Worm (Caenorhabditis elegans) whole organism, early embryonic: ENCODE measurements around the gene Y42H9AR.5.
A peak's percentile ranks its signal among the peaks of the same experiment; 100 is the strongest.
"Not testable (repeated sequence)": the region's sequence is repeated elsewhere in the genome, so short reads cannot be mapped to it uniquely, and the experiment has no call there.

Experiments
- B0310.2 ChIP-seq: sonication (generic microtip); optimal IDR thresholded peaks from 2 replicates; lab custom pipeline; 2016; ENCODE audit warnings: mild to moderate bottlenecking, missing genetic modification characterization, missing compliant biosample characterization
- F13C5.2 ChIP-seq: sonication (generic microtip); optimal IDR thresholded peaks from 2 replicates; lab custom pipeline; 2017; ENCODE audit warnings: mild to moderate bottlenecking, missing genetic modification characterization, inconsistent platforms, missing compliant biosample characterization
- aly-1 ChIP-seq: sonication (generic microtip); optimal IDR thresholded peaks from 2 replicates; lab custom pipeline; 2016; ENCODE audit warnings: missing genetic modification characterization, missing compliant biosample characterization
- ama-1 ChIP-seq: fragments of 150-350 bp; optimal IDR thresholded peaks from 2 replicates; lab custom pipeline; 2014
- ceh-13 ChIP-seq: fragments of 200-800 bp; sonication (Bioruptor generic); optimal IDR thresholded peaks from 2 replicates; lab custom pipeline; 2018; ENCODE audit warnings: mild to moderate bottlenecking, missing genetic modification characterization, missing compliant biosample characterization
- ceh-36 ChIP-seq: sonication (generic microtip); optimal IDR thresholded peaks from 2 replicates; lab custom pipeline; 2016; ENCODE audit warnings: missing genetic modification characterization, inconsistent platforms, missing compliant biosample characterization
- ets-7 ChIP-seq: sonication (generic microtip); optimal IDR thresholded peaks from 2 replicates; lab custom pipeline; 2016; ENCODE audit warnings: missing genotype, missing genetic modification characterization, missing compliant biosample characterization
- flt-1 ChIP-seq: fragments of 200-800 bp; sonication (Bioruptor generic); IDR thresholded peaks from 2 replicates; pipeline ENCODE4 v1.3.6; 2022; ENCODE audit warnings: missing genetic modification characterization, missing compliant biosample characterization
- hmbx-1 ChIP-seq: sonication (generic microtip); optimal IDR thresholded peaks from 2 replicates; lab custom pipeline; 2016; ENCODE audit warnings: mild to moderate bottlenecking, missing genetic modification characterization, missing compliant biosample characterization
- hmg-4 ChIP-seq: fragments of 200-800 bp; sonication (Bioruptor generic); optimal IDR thresholded peaks from 2 replicates; lab custom pipeline; 2018; ENCODE audit warnings: mild to moderate bottlenecking, missing genetic modification characterization, missing compliant biosample characterization
- hnd-1 ChIP-seq: sonication (generic microtip); optimal IDR thresholded peaks from 2 replicates; lab custom pipeline; 2016; ENCODE audit warnings: missing genetic modification characterization, missing compliant biosample characterization
- pes-1 ChIP-seq: fragments of 200-800 bp; sonication (Bioruptor generic); IDR thresholded peaks from 2 replicates; pipeline ENCODE4 v1.3.6; 2022; ENCODE audit warnings: missing genetic modification reagents, missing genetic modification characterization, missing compliant biosample characterization
- scrt-1 ChIP-seq: fragments of 200-800 bp; sonication (Bioruptor generic); IDR thresholded peaks from 2 replicates; pipeline ENCODE4 v1.3.6; 2022; ENCODE audit warnings: missing genetic modification characterization, missing compliant biosample characterization
- sea-1 ChIP-seq: fragments of 200-800 bp; sonication (Bioruptor generic); conservative IDR thresholded peaks from 2 replicates; pipeline ENCODE4 v1.3.6; 2022; ENCODE audit warnings: missing genetic modification characterization, missing compliant biosample characterization
- tbx-11 ChIP-seq: fragments of 200-800 bp; sonication (Bioruptor generic); IDR thresholded peaks from 2 replicates; pipeline ENCODE4 v1.3.6; 2022; ENCODE audit warnings: missing genetic modification characterization, missing compliant biosample characterization
- tbx-37 ChIP-seq: fragments of 200-800 bp; sonication (Bioruptor generic); conservative IDR thresholded peaks from 2 replicates; pipeline ENCODE4 v1.3.6; 2022; ENCODE audit warnings: missing genetic modification reagents, missing genetic modification characterization, missing compliant biosample characterization
- tra-4 ChIP-seq: sonication (generic microtip); optimal IDR thresholded peaks from 2 replicates; lab custom pipeline; 2017; ENCODE audit warnings: missing genetic modification characterization, missing compliant biosample characterization

Y42H9AR.5 gene

DNA sequence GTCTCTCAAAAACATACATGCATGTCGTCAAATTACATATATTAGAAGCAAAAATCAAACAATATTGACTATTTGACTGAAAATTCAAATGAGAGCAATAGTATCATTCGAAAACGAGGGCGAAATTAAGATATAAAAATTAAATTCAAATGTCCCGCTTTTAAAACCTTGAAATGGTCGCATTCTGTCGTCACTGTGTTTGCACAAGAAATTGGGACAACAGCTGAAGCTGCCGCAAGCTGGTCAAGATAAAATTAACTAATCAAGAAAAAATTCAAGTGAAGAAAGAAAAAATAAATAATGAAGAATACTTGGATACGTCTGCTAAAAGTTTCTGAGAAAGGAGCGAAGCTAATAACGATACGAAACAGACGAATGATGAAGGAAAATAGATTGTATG, 10.3 kb downstream of the Y42H9AR.5 start:
- no peak for TF ChIP-seq ets-7 (tag; lab: Kevin White, UChicago)
- no peak for TF ChIP-seq ceh-36 (tag; lab: Kevin White, UChicago)
- TF ChIP-seq F13C5.2: no peak
- TF ChIP-seq scrt-1 (GFP tag; lab: Robert Waterston, UW): no peak
- no peak for TF ChIP-seq hnd-1 (tag; lab: Kevin White, UChicago)
- no peak for TF ChIP-seq hmg-4 (GFP tag; lab: Kevin White, UChicago)
- no peak for TF ChIP-seq B0310.2 (tag; lab: Kevin White, UChicago)
- TF ChIP-seq ceh-13 (GFP tag; lab: Kevin White, UChicago): no peak
- no peak for TF ChIP-seq tbx-37 (GFP tag; lab: Robert Waterston, UW)
- no peak for TF ChIP-seq tbx-11 (GFP tag; lab: Robert Waterston, UW)
- TF ChIP-seq hmbx-1 (tag; lab: Kevin White, UChicago): no peak
- no peak for TF ChIP-seq sea-1 (GFP tag; lab: Robert Waterston, UW)
- no peak for TF ChIP-seq aly-1
- no peak for TF ChIP-seq ama-1 (lab: Kevin White, UChicago)

DNA sequence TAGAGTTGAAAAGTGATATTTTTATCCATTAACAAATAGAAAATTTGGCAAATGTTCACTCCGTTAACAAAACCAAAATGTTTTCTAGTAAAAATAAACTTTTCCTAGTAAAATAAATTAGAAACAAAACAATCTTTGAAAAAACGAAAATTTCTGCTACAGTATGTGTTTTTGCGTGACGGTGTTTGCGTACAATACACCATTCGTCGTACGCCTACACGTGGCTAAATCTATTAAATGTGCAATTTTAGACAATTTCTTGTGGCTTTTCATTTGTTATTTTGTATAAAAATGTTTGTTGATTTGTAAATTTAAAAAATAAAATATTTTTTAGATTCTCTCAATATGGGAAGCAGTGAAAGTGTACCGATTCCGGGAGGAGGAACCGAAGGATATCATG, 10.8 kb downstream of the Y42H9AR.5 start, which contains the start of gene Y42H9AR.1:
TSS of gene Y42H9AR.1 (plus strand) at position 233 of the 400 bp plus-strand sequence.
- TF ChIP-seq ets-7 (tag; lab: Kevin White, UChicago) (no peak), F13C5.2 (peak; percentile 3)

ce11 chrIV:8114535-8114934, 12.2 kb downstream of the Y42H9AR.5 start:
- TF ChIP-seq sea-1 (GFP tag; lab: Robert Waterston, UW): no peak
- no peak for TF ChIP-seq tbx-37 (GFP tag; lab: Robert Waterston, UW)
- no peak for TF ChIP-seq pes-1
- TF ChIP-seq ets-7 (tag; lab: Kevin White, UChicago): no peak
- TF ChIP-seq hmbx-1 (tag; lab: Kevin White, UChicago): no peak

ce11 chrIV:8115462-8115861, 13.1 kb downstream of the Y42H9AR.5 start, which contains the start of gene irld-8:
irld-8 (plus strand) TSS chrIV:8115762.
- TF ChIP-seq ceh-36 (tag; lab: Kevin White, UChicago) (no peak), hmg-4 (GFP tag; lab: Kevin White, UChicago) (no peak), aly-1 (no peak), scrt-1 (GFP tag; lab: Robert Waterston, UW) (no peak), hmbx-1 (tag; lab: Kevin White, UChicago) (no peak), ceh-13 (GFP tag; lab: Kevin White, UChicago) (no peak), tra-4 (tag; lab: Kevin White, UChicago) (no peak), F13C5.2 (no peak), pes-1 (no peak), ama-1 (lab: Kevin White, UChicago) (no peak), tbx-11 (GFP tag; lab: Robert Waterston, UW) (no peak), hnd-1 (tag; lab: Kevin White, UChicago) (no peak), tbx-37 (GFP tag; lab: Robert Waterston, UW) (no peak), B0310.2 (tag; lab: Kevin White, UChicago) (no peak)

- TF ChIP-seq flt-1 (GFP tag; lab: Robert Waterston, UW) (no peak), ceh-13 (GFP tag; lab: Kevin White, UChicago) (no peak), hmbx-1 (tag; lab: Kevin White, UChicago) (no peak), F13C5.2 (no peak), sea-1 (GFP tag; lab: Robert Waterston, UW) (no peak), tbx-11 (GFP tag; lab: Robert Waterston, UW) (no peak), aly-1 (no peak)
Measured at ce11 chrIV:8118790-8119189, 16.5 kb downstream of the Y42H9AR.5 start, which contains the start of gene F42G8.8. F42G8.8 (plus strand) TSS chrIV:8119090.

ce11 chrIV:8122349-8122748, 20.0 kb downstream of the Y42H9AR.5 start, which contains the start of gene erp-44.3:
erp-44.3 (plus strand) TSS chrIV:8122649.
- TF ChIP-seq sea-1 (GFP tag; lab: Robert Waterston, UW); ama-1 (lab: Kevin White, UChicago); flt-1 (GFP tag; lab: Robert Waterston, UW): not testable (repeated sequence)

DNA sequence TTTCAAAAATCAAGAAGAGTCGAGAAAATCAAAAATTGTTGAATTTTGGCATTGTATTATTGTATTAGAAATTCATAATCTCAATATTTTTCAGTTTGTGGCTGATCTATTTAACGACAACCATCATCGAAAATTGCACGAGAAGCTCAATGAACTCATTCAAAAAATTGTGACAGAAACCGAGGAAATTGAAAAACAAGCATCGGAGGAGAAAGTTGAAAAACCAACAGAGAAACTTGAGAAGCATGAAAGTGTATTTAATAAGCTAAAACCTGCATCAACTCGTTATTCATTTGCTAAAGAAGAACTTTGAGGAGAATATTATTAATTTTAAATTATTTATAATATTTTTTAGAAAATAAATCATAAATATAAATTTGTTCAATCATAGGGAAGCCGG, 24.6 kb downstream of the Y42H9AR.5 start, which contains the start of gene ceph-41:
TSS of gene ceph-41 (plus strand) at position 301 of the 400 bp plus-strand sequence.
- TF ChIP-seq ama-1 (lab: Kevin White, UChicago) (no peak), scrt-1 (GFP tag; lab: Robert Waterston, UW) (no peak), pes-1 (no peak), tbx-37 (GFP tag; lab: Robert Waterston, UW) (no peak), sea-1 (GFP tag; lab: Robert Waterston, UW) (no peak), hmg-4 (GFP tag; lab: Kevin White, UChicago) (no peak), ceh-13 (GFP tag; lab: Kevin White, UChicago) (no peak), hmbx-1 (tag; lab: Kevin White, UChicago) (no peak), ceh-36 (tag; lab: Kevin White, UChicago) (no peak), tbx-11 (GFP tag; lab: Robert Waterston, UW) (no peak), F13C5.2 (no peak), hnd-1 (tag; lab: Kevin White, UChicago) (no peak), tra-4 (tag; lab: Kevin White, UChicago) (no peak), B0310.2 (tag; lab: Kevin White, UChicago) (no peak), aly-1 (no peak), ets-7 (tag; lab: Kevin White, UChicago) (no peak), flt-1 (GFP tag; lab: Robert Waterston, UW) (no peak)

- TF ChIP-seq aly-1 (no peak), F13C5.2 (no peak), ets-7 (tag; lab: Kevin White, UChicago) (no peak), ceh-13 (GFP tag; lab: Kevin White, UChicago) (no peak), scrt-1 (GFP tag; lab: Robert Waterston, UW) (no peak), ama-1 (lab: Kevin White, UChicago) (no peak), flt-1 (GFP tag; lab: Robert Waterston, UW) (no peak), hnd-1 (tag; lab: Kevin White, UChicago) (no peak), sea-1 (GFP tag; lab: Robert Waterston, UW) (no peak), tbx-11 (GFP tag; lab: Robert Waterston, UW) (no peak), tra-4 (tag; lab: Kevin White, UChicago) (no peak), pes-1 (no peak), hmbx-1 (tag; lab: Kevin White, UChicago) (no peak), hmg-4 (GFP tag; lab: Kevin White, UChicago) (no peak), B0310.2 (tag; lab: Kevin White, UChicago) (no peak), ceh-36 (tag; lab: Kevin White, UChicago) (no peak), tbx-37 (GFP tag; lab: Robert Waterston, UW) (no peak)
Measured at ce11 chrIV:8127430-8127829, 25.1 kb downstream of the Y42H9AR.5 start.
